Worm (Caenorhabditis elegans) whole organism, young adult: ENCODE data around the gene set-11.

ENCODE experiments used
- B0019.2 ChIP-seq: fragments of 200-800 bp; sonication (Bioruptor generic); conservative IDR thresholded peaks from 2 replicates; pipeline ENCODE4 v1.3.6; 2022; ENCODE audit warnings: missing genetic modification reagents, missing genetic modification characterization, missing compliant biosample characterization
- B0261.1 ChIP-seq: sonication (generic microtip); optimal IDR thresholded peaks from 2 replicates; lab custom pipeline; 2016; ENCODE audit warnings: mild to moderate bottlenecking, missing genetic modification characterization, moderate library complexity, missing compliant biosample characterization
- F10E7.11 ChIP-seq: sonication (generic microtip); optimal IDR thresholded peaks from 2 replicates; lab custom pipeline; 2017; ENCODE audit warnings: mild to moderate bottlenecking, missing genetic modification characterization, moderate library complexity, missing compliant biosample characterization
- F37B4.10 ChIP-seq: fragments of 200-800 bp; sonication (Bioruptor generic); IDR thresholded peaks from 2 replicates; pipeline ENCODE4 v1.3.6; 2022; ENCODE audit warnings: missing genetic modification characterization, missing compliant biosample characterization
- K11D2.4 ChIP-seq: fragments of 200-800 bp; sonication (Bioruptor generic); IDR thresholded peaks from 2 replicates; pipeline ENCODE4 v1.3.6; 2022; ENCODE audit warnings: missing genetic modification reagents, missing genetic modification characterization, missing compliant biosample characterization
- K12H6.12 ChIP-seq: fragments of 200-800 bp; sonication (Bioruptor generic); optimal IDR thresholded peaks from 2 replicates; lab custom pipeline; 2018; ENCODE audit warnings: mild to moderate bottlenecking, missing genetic modification characterization, missing compliant biosample characterization
- Y53G8AR.9 ChIP-seq: fragments of 200-800 bp; sonication (Bioruptor generic); conservative IDR thresholded peaks from 2 replicates; pipeline ENCODE4 v1.3.6; 2022; ENCODE audit warnings: missing genetic modification reagents, missing genetic modification characterization, missing compliant biosample characterization
- Y56A3A.18 ChIP-seq: fragments of 200-800 bp; sonication (Bioruptor generic); IDR thresholded peaks from 2 replicates; pipeline ENCODE4 v1.3.6; 2022; ENCODE audit warnings: missing genetic modification reagents, missing genetic modification characterization, missing compliant biosample characterization
- Y95B8A.8 ChIP-seq: fragments of 200-800 bp; sonication (Bioruptor generic); IDR thresholded peaks from 2 replicates; pipeline ENCODE4 v1.3.6; 2022; ENCODE audit warnings: missing genetic modification reagents, missing genetic modification characterization, missing compliant biosample characterization
- attf-5 ChIP-seq: fragments of 200-800 bp; sonication (Bioruptor generic); optimal IDR thresholded peaks from 2 replicates; lab custom pipeline; 2018; ENCODE audit warnings: mild to moderate bottlenecking, missing genetic modification characterization, missing compliant biosample characterization
- cebp-1 ChIP-seq, 2 experiments: fragments of 200-800 bp in 1 of 2; sonication (Bioruptor generic) in 1 of 2; sonication (generic microtip) in 1 of 2; IDR thresholded peaks in 1 of 2; optimal IDR thresholded peaks in 1 of 2; 2 replicates each; pipeline versions ENCODE4 v1.3.6 to Lab custom; 2017 to 2022; ENCODE audit warnings: missing compliant biosample characterization in 2 of 2, missing genetic modification characterization in 2 of 2, mild to moderate bottlenecking in 1 of 2, missing genetic modification reagents in 1 of 2, moderate library complexity in 1 of 2
- ceh-27 ChIP-seq: fragments of 200-800 bp; sonication (Bioruptor generic); optimal IDR thresholded peaks from 2 replicates; lab custom pipeline; 2018; ENCODE audit warnings: mild to moderate bottlenecking, missing genetic modification characterization, moderate library complexity, missing compliant biosample characterization
- ceh-91 ChIP-seq: fragments of 200-800 bp; sonication (Bioruptor generic); IDR thresholded peaks from 2 replicates; pipeline ENCODE4 v1.3.6; 2022; ENCODE audit warnings: missing genetic modification reagents, missing genetic modification characterization, missing compliant biosample characterization
- egl-44 ChIP-seq: fragments of 200-800 bp; sonication (Bioruptor generic); IDR thresholded peaks from 2 replicates; pipeline ENCODE4 v1.3.6; 2022; ENCODE audit warnings: missing genetic modification reagents, missing genetic modification characterization, missing compliant biosample characterization
- egrh-3 ChIP-seq: fragments of 200-800 bp; sonication (Bioruptor generic); IDR thresholded peaks from 2 replicates; pipeline ENCODE4 v1.3.6; 2022; ENCODE audit warnings: missing genetic modification reagents, missing genetic modification characterization, missing compliant biosample characterization
- fkh-3 ChIP-seq: sonication (generic microtip); optimal IDR thresholded peaks from 2 replicates; lab custom pipeline; 2016; ENCODE audit warnings: mild to moderate bottlenecking, missing genetic modification characterization, missing compliant biosample characterization
- him-1 ChIP-seq: sonication (generic microtip); optimal IDR thresholded peaks from 2 replicates; lab custom pipeline; 2016; ENCODE audit warnings: missing genotype, missing genetic modification reagents, missing genetic modification characterization, missing compliant biosample characterization
- hmg-1.2 ChIP-seq: fragments of 200-800 bp; sonication (Bioruptor generic); IDR thresholded peaks from 2 replicates; pipeline ENCODE4 v1.3.6; 2022; ENCODE audit warnings: missing genetic modification reagents, missing genetic modification characterization, missing compliant biosample characterization
- hmg-20 ChIP-seq: fragments of 200-800 bp; sonication (Bioruptor generic); IDR thresholded peaks from 2 replicates; pipeline ENCODE4 v1.3.6; 2022; ENCODE audit warnings: missing genetic modification reagents, missing genetic modification characterization, missing compliant biosample characterization
- lin-26 ChIP-seq: fragments of 200-800 bp; sonication (Bioruptor generic); IDR thresholded peaks from 2 replicates; pipeline ENCODE4 v1.3.6; 2022; ENCODE audit warnings: missing genetic modification reagents, missing genetic modification characterization, missing compliant biosample characterization
- lir-1 ChIP-seq: fragments of 200-800 bp; sonication (Bioruptor generic); conservative IDR thresholded peaks from 2 replicates; pipeline ENCODE4 v1.3.6; 2022; ENCODE audit warnings: missing genetic modification reagents, missing genetic modification characterization, missing compliant biosample characterization
- lsy-27 ChIP-seq: sonication (generic microtip); optimal IDR thresholded peaks from 2 replicates; lab custom pipeline; 2017; ENCODE audit warnings: missing genetic modification characterization, mild to moderate bottlenecking, missing compliant biosample characterization, antibody characterized with exemption, missing genotype, borderline replicate concordance; ENCODE audit not compliant: insufficient read depth
- madf-3 ChIP-seq: fragments of 200-800 bp; sonication (Bioruptor generic); IDR thresholded peaks from 2 replicates; pipeline ENCODE4 v1.3.6; 2022; ENCODE audit warnings: missing genetic modification reagents, missing genetic modification characterization, missing compliant biosample characterization
- madf-8 ChIP-seq: fragments of 200-800 bp; sonication (Bioruptor generic); conservative IDR thresholded peaks from 2 replicates; pipeline ENCODE4 v1.3.6; 2022; ENCODE audit warnings: missing genetic modification reagents, missing genetic modification characterization, missing compliant biosample characterization
- mxl-1 ChIP-seq: sonication (generic microtip); optimal IDR thresholded peaks from 2 replicates; lab custom pipeline; 2016; ENCODE audit warnings: missing genetic modification characterization, missing compliant biosample characterization
- nfya-1 ChIP-seq: sonication (generic microtip); optimal IDR thresholded peaks from 2 replicates; lab custom pipeline; 2017; ENCODE audit warnings: antibody characterized with exemption, missing compliant biosample characterization, missing genetic modification characterization, borderline replicate concordance; ENCODE audit not compliant: insufficient read depth
- nfya-2 ChIP-seq: fragments of 200-800 bp; sonication (Bioruptor generic); IDR thresholded peaks from 2 replicates; pipeline ENCODE4 v1.3.6; 2022; ENCODE audit warnings: missing genetic modification reagents, missing genetic modification characterization, missing compliant biosample characterization
- nhr-120 ChIP-seq: fragments of 200-800 bp; sonication (Bioruptor generic); IDR thresholded peaks from 2 replicates; pipeline ENCODE4 v1.3.6; 2022; ENCODE audit warnings: missing genetic modification characterization, missing compliant biosample characterization
- nhr-179 ChIP-seq: sonication (generic microtip); optimal IDR thresholded peaks from 2 replicates; lab custom pipeline; 2016; ENCODE audit warnings: mild to moderate bottlenecking, missing genetic modification characterization, missing compliant biosample characterization
- repo-1 ChIP-seq: sonication (generic microtip); optimal IDR thresholded peaks from 2 replicates; lab custom pipeline; 2017; ENCODE audit warnings: mild to moderate bottlenecking, missing genetic modification characterization, missing compliant biosample characterization
- snpc-3.4 ChIP-seq: sonication (generic microtip); optimal IDR thresholded peaks from 2 replicates; lab custom pipeline; 2017; ENCODE audit warnings: missing genetic modification characterization, mild to moderate bottlenecking, missing compliant biosample characterization, antibody characterized with exemption, moderate library complexity, missing genotype, missing genetic modification reagents
- somi-1 ChIP-seq: fragments of 200-800 bp; sonication (Bioruptor generic); optimal IDR thresholded peaks from 2 replicates; lab custom pipeline; 2018; ENCODE audit warnings: mild to moderate bottlenecking, missing genetic modification characterization, missing compliant biosample characterization
- unc-130 ChIP-seq: sonication (generic microtip); optimal IDR thresholded peaks from 2 replicates; lab custom pipeline; 2016; ENCODE audit warnings: missing genetic modification reagents, missing genetic modification characterization, missing compliant biosample characterization
- xnd-1 ChIP-seq: sonication (generic microtip); optimal IDR thresholded peaks from 2 replicates; lab custom pipeline; 2016; ENCODE audit warnings: missing genotype, missing genetic modification reagents, missing genetic modification characterization, missing compliant biosample characterization
- zim-3 ChIP-seq: sonication (generic microtip); optimal IDR thresholded peaks from 2 replicates; lab custom pipeline; 2017; ENCODE audit warnings: mild to moderate bottlenecking, missing genetic modification characterization, moderate library complexity, missing compliant biosample characterization
- ztf-18 ChIP-seq: sonication (generic microtip); optimal IDR thresholded peaks from 2 replicates; lab custom pipeline; 2016; ENCODE audit warnings: missing genotype, mild to moderate bottlenecking, missing genetic modification characterization, missing compliant biosample characterization
- ztf-6 ChIP-seq: fragments of 200-800 bp; sonication (Bioruptor generic); IDR thresholded peaks from 2 replicates; pipeline ENCODE4 v1.3.6; 2022; ENCODE audit warnings: missing genetic modification reagents, missing genetic modification characterization, missing compliant biosample characterization

Gene set-11

ce11 chrII:2707872-2708271, 15.5 kb upstream of the set-11 start, which contains the start of gene Y47G7B.2:
Y47G7B.2 (minus strand) TSS chrII:2708014.
- TF ChIP-seq hmg-1.2 (GFP tag; lab: Robert Waterston, UW) (peak; percentile 59; the same call in 1 of the 2 replicates), Y95B8A.8 (GFP tag; lab: Robert Waterston, UW) (no peak), attf-5 (GFP tag; lab: Kevin White, UChicago) (peak; percentile 18)

ce11 chrII:2705200-2705599, 12.8 kb upstream of the set-11 start, which contains the start of gene srh-128:
srh-128 (minus strand) TSS chrII:2705300.
- TF ChIP-seq xnd-1 (tag; lab: Kevin White, UChicago), result no peak
- no peak for TF ChIP-seq ztf-18 (tag; lab: Kevin White, UChicago)
- no peak for TF ChIP-seq ztf-6 (GFP tag; lab: Robert Waterston, UW)
- no peak for TF ChIP-seq egl-44 (GFP tag; lab: Robert Waterston, UW)
- no peak for TF ChIP-seq snpc-3.4
- TF ChIP-seq B0019.2 (GFP tag; lab: Robert Waterston, UW), result no peak
- TF ChIP-seq lir-1 (GFP tag; lab: Robert Waterston, UW), result no peak
- TF ChIP-seq ceh-27, result no peak
- TF ChIP-seq madf-3 (GFP tag; lab: Robert Waterston, UW), result no peak
- TF ChIP-seq nfya-1 (tag; lab: Kevin White, UChicago), result no peak
- TF ChIP-seq, all 124 proteins: peak for 0

ce11 chrII:2702757-2703156, 10.4 kb upstream of the set-11 start, which contains the start of gene sri-60:
sri-60 (minus strand) TSS chrII:2702857.
- TF ChIP-seq unc-130 (GFP tag; lab: Kevin White, UChicago), result no peak
- no peak for TF ChIP-seq F37B4.10
- no peak for TF ChIP-seq him-1 (tag; lab: Kevin White, UChicago)
- TF ChIP-seq cebp-1 (GFP tag; IDR thresholded peaks at IDR 0.05; lab: Robert Waterston, UW), result no peak
- TF ChIP-seq cebp-1 (tag; optimal IDR thresholded peaks at IDR 0.05; lab: Kevin White, UChicago), result no peak
- TF ChIP-seq somi-1, result no peak
- TF ChIP-seq zim-3, result no peak
- TF ChIP-seq fkh-3, result no peak
- no peak for TF ChIP-seq egrh-3 (GFP tag; lab: Robert Waterston, UW)
- no peak for TF ChIP-seq K12H6.12 (tag; lab: Kevin White, UChicago)
- no peak for TF ChIP-seq mxl-1 (tag; lab: Kevin White, UChicago)
- no peak for TF ChIP-seq nhr-179 (tag; lab: Kevin White, UChicago)
- TF ChIP-seq nhr-120, result no peak

ce11 chrII:2700229-2700628, 7.9 kb upstream of the set-11 start, which contains the start of gene sri-61:
sri-61 (minus strand) TSS chrII:2700329.
- TF ChIP-seq repo-1 (tag; lab: Kevin White, UChicago) (no peak), B0261.1 (tag; lab: Kevin White, UChicago) (no peak), cebp-1 (GFP tag; IDR thresholded peaks at IDR 0.05; lab: Robert Waterston, UW) (no peak), cebp-1 (tag; optimal IDR thresholded peaks at IDR 0.05; lab: Kevin White, UChicago) (no peak), madf-8 (GFP tag; lab: Robert Waterston, UW) (no peak), Y53G8AR.9 (no peak), fkh-3 (no peak), Y56A3A.18 (GFP tag; lab: Robert Waterston, UW) (no peak), F10E7.11 (tag; lab: Kevin White, UChicago) (no peak), Y95B8A.8 (GFP tag; lab: Robert Waterston, UW) (no peak), lsy-27 (tag; lab: Kevin White, UChicago) (no peak), hmg-20 (GFP tag; lab: Robert Waterston, UW) (no peak), lin-26 (GFP tag; lab: Robert Waterston, UW) (no peak), K11D2.4 (GFP tag; lab: Robert Waterston, UW) (no peak), ceh-91 (GFP tag; lab: Robert Waterston, UW) (no peak), nfya-2 (GFP tag; lab: Robert Waterston, UW) (no peak)
